Worm (Caenorhabditis elegans) whole organism, late embryonic: ENCODE results near the gene lido-13.

ENCODE experiments used
- eyg-1 ChIP-seq: sonication (generic microtip); optimal IDR thresholded peaks from 2 replicates; lab custom pipeline; 2016; ENCODE audit warnings: missing genotype, missing genetic modification characterization, missing compliant biosample characterization
- nhr-11 ChIP-seq: fragments of 150-350 bp; optimal IDR thresholded peaks from 2 replicates; lab custom pipeline; 2014; ENCODE audit warnings: missing biosample characterization, missing genetic modification characterization
- pha-4 ChIP-seq: fragments of 150-350 bp; optimal IDR thresholded peaks from 2 replicates; lab custom pipeline; 2018; ENCODE audit warnings: missing biosample characterization, missing genetic modification reagents, missing genetic modification characterization

- no peak for TF ChIP-seq eyg-1 (tag; lab: Kevin White, UChicago)
- TF ChIP-seq pha-4 (tag; lab: Kevin White, UChicago): no peak
- TF ChIP-seq nhr-11 (tag; lab: Kevin White, UChicago): no peak
Observed at ce11 chrII:3100546-3100945, 46.4 kb upstream of the lido-13 start, which contains the start of gene srg-24.
